Worm (Caenorhabditis elegans) whole organism, L4 larva: ENCODE measurements around the gene F08D12.3.

Experiments
- F37D6.2 ChIP-seq: sonication (generic microtip); optimal IDR thresholded peaks from 2 replicates; lab custom pipeline; 2016; ENCODE audit warnings: mild to moderate bottlenecking, missing genetic modification characterization, missing compliant biosample characterization
- F44E2.7 ChIP-seq: fragments of 200-800 bp; sonication (Bioruptor generic); IDR thresholded peaks from 2 replicates; pipeline ENCODE4 v2.1.2; 2022; ENCODE audit warnings: missing genetic modification characterization, missing compliant biosample characterization
- F49E8.2 ChIP-seq: sonication (generic microtip); optimal IDR thresholded peaks from 2 replicates; lab custom pipeline; 2016; ENCODE audit warnings: missing compliant biosample characterization, mild to moderate bottlenecking, missing genetic modification characterization, borderline replicate concordance
- R02D3.7 ChIP-seq: fragments of 150-350 bp; sonication (generic microtip); optimal IDR thresholded peaks from 3 replicates; lab custom pipeline; 2014; ENCODE audit warnings: missing biosample characterization, missing genetic modification characterization
- T20F7.1 ChIP-seq: fragments of 200-800 bp; sonication (Bioruptor generic); optimal IDR thresholded peaks from 2 replicates; lab custom pipeline; 2018; ENCODE audit warnings: mild to moderate bottlenecking, missing genetic modification characterization, missing compliant biosample characterization
- T26A8.4 ChIP-seq: fragments of 200-800 bp; sonication (Bioruptor generic); IDR thresholded peaks from 2 replicates; pipeline ENCODE4 v1.3.6; 2022; ENCODE audit warnings: missing genetic modification characterization, missing compliant biosample characterization
- ZK546.5 ChIP-seq, 2 experiments: sonication (generic microtip); optimal IDR thresholded peaks; 2 replicates each; lab custom pipeline; 2017; ENCODE audit warnings: missing biosample characterization in 2 of 2, missing genetic modification characterization in 2 of 2
- aly-2 ChIP-seq: sonication (generic microtip); optimal IDR thresholded peaks from 2 replicates; lab custom pipeline; 2018; ENCODE audit warnings: missing biosample characterization, missing genetic modification characterization
- ama-1 ChIP-seq: fragments of 150-350 bp; optimal IDR thresholded peaks from 2 replicates; lab custom pipeline; 2014; ENCODE audit warnings: inconsistent platforms, mixed read lengths
- arid-1 ChIP-seq: fragments of 200-800 bp; sonication (Bioruptor generic); conservative IDR thresholded peaks from 2 replicates; pipeline ENCODE4 v1.3.6; 2022; ENCODE audit warnings: missing genetic modification reagents, missing genetic modification characterization, missing compliant biosample characterization
- ceh-62 ChIP-seq: sonication (generic microtip); optimal IDR thresholded peaks from 2 replicates; lab custom pipeline; 2017; ENCODE audit warnings: missing biosample characterization, missing genetic modification characterization
- ces-1 ChIP-seq: fragments of 150-350 bp; sonication (generic microtip); optimal IDR thresholded peaks from 4 replicates; lab custom pipeline; 2014; ENCODE audit warnings: missing biosample characterization, missing genetic modification reagents, missing genetic modification characterization
- cey-2 ChIP-seq: sonication (generic microtip); optimal IDR thresholded peaks from 3 replicates; lab custom pipeline; 2017; ENCODE audit warnings: missing genetic modification characterization, mild to moderate bottlenecking, missing compliant biosample characterization, antibody characterized with exemption, borderline replicate concordance; ENCODE audit not compliant: insufficient read depth
- ctbp-1 ChIP-seq: fragments of 200-800 bp; sonication (Bioruptor generic); IDR thresholded peaks from 2 replicates; pipeline ENCODE4 v1.3.6; 2022; ENCODE audit warnings: missing genetic modification reagents, missing genetic modification characterization, missing compliant biosample characterization
- daf-8 ChIP-seq: fragments of 200-800 bp; sonication (Bioruptor generic); IDR thresholded peaks from 2 replicates; pipeline ENCODE4 v1.3.6; 2022; ENCODE audit warnings: missing genetic modification characterization, missing compliant biosample characterization
- dmd-6 ChIP-seq: fragments of 200-800 bp; sonication (Bioruptor generic); IDR thresholded peaks from 2 replicates; pipeline ENCODE4 v1.3.6; 2022; ENCODE audit warnings: missing genetic modification reagents, missing genetic modification characterization, missing compliant biosample characterization
- dmd-9 ChIP-seq: fragments of 200-800 bp; sonication (Bioruptor generic); IDR thresholded peaks from 2 replicates; pipeline ENCODE4 v1.3.6; 2022; ENCODE audit warnings: missing genetic modification reagents, missing genetic modification characterization, missing compliant biosample characterization
- duxl-1 ChIP-seq: sonication (generic microtip); optimal IDR thresholded peaks from 2 replicates; lab custom pipeline; 2016; ENCODE audit warnings: mild to moderate bottlenecking, missing genetic modification characterization, moderate library complexity, missing compliant biosample characterization; ENCODE audit not compliant: poor library complexity
- dve-1 ChIP-seq: sonication (generic microtip); optimal IDR thresholded peaks from 2 replicates; lab custom pipeline; 2017; ENCODE audit warnings: antibody characterized with exemption, mild to moderate bottlenecking, missing genetic modification characterization, missing compliant biosample characterization; ENCODE audit not compliant: insufficient read depth
- egl-43 ChIP-seq: fragments of 200-800 bp; sonication (Bioruptor generic); IDR thresholded peaks from 2 replicates; pipeline ENCODE4 v1.3.6; 2022; ENCODE audit warnings: missing genetic modification reagents, missing genetic modification characterization, missing compliant biosample characterization
- fkh-10 ChIP-seq: fragments of 150-350 bp; optimal IDR thresholded peaks from 2 replicates; lab custom pipeline; 2014; ENCODE audit warnings: missing biosample characterization, missing genetic modification reagents, missing genetic modification characterization
- fos-1 ChIP-seq: fragments of 150-350 bp; optimal IDR thresholded peaks from 2 replicates; lab custom pipeline; 2014; ENCODE audit warnings: missing biosample characterization, missing genetic modification characterization
- hif-1 ChIP-seq, 2 experiments: sonication (generic microtip); optimal IDR thresholded peaks; 2 replicates each; lab custom pipeline; 2016 to 2017; ENCODE audit warnings: missing compliant biosample characterization in 2 of 2, missing genetic modification characterization in 2 of 2, missing genetic modification reagents in 2 of 2, missing genotype in 2 of 2, mild to moderate bottlenecking in 1 of 2
- hlh-11 ChIP-seq: fragments of 200-800 bp; sonication (Bioruptor generic); optimal IDR thresholded peaks from 2 replicates; lab custom pipeline; 2018; ENCODE audit warnings: mild to moderate bottlenecking, missing genetic modification characterization, missing compliant biosample characterization
- hlh-30 ChIP-seq: sonication (generic microtip); optimal IDR thresholded peaks from 2 replicates; lab custom pipeline; 2017; ENCODE audit warnings: antibody characterized with exemption, mild to moderate bottlenecking, missing genetic modification characterization, missing compliant biosample characterization; ENCODE audit not compliant: insufficient read depth
- hmg-1.1 ChIP-seq: fragments of 200-800 bp; sonication (Bioruptor generic); IDR thresholded peaks from 2 replicates; pipeline ENCODE4 v1.3.6; 2022; ENCODE audit warnings: missing genetic modification reagents, missing genetic modification characterization, missing compliant biosample characterization
- lin-1 ChIP-seq: fragments of 200-800 bp; sonication (Bioruptor generic); IDR thresholded peaks from 2 replicates; pipeline ENCODE4 v1.3.6; 2022; ENCODE audit warnings: missing genetic modification reagents, missing genetic modification characterization, missing compliant biosample characterization
- lin-29 ChIP-seq: fragments of 200-800 bp; sonication (Bioruptor generic); IDR thresholded peaks from 2 replicates; pipeline ENCODE4 v1.3.6; 2022; ENCODE audit warnings: missing genetic modification reagents, missing genetic modification characterization, missing compliant biosample characterization
- lir-3 ChIP-seq: sonication (generic microtip); optimal IDR thresholded peaks from 2 replicates; lab custom pipeline; 2016; ENCODE audit warnings: mild to moderate bottlenecking, missing genetic modification characterization, missing compliant biosample characterization
- madf-5 ChIP-seq, 2 experiments: fragments of 200-800 bp; sonication (Bioruptor generic); IDR thresholded peaks; 2 replicates each; pipeline ENCODE4 v1.3.6; 2022; ENCODE audit warnings: missing compliant biosample characterization in 2 of 2, missing genetic modification characterization in 2 of 2
- mdl-1 ChIP-seq, 2 experiments: fragments of 150-350 bp in 1 of 2; sonication (generic microtip) in 1 of 2; optimal IDR thresholded peaks; 2 replicates each; lab custom pipeline; 2014 to 2017; ENCODE audit warnings: missing biosample characterization in 2 of 2, missing genetic modification characterization in 2 of 2
- mdt-29 ChIP-seq: fragments of 200-800 bp; sonication (Bioruptor generic); IDR thresholded peaks from 2 replicates; pipeline ENCODE4 v1.3.6; 2022; ENCODE audit warnings: missing genetic modification reagents, missing genetic modification characterization, missing compliant biosample characterization
- mep-1 ChIP-seq: fragments of 150-350 bp; sonication (generic microtip); optimal IDR thresholded peaks from 3 replicates; lab custom pipeline; 2014; ENCODE audit warnings: missing biosample characterization, missing genetic modification characterization
- nhr-102 ChIP-seq: sonication (generic microtip); optimal IDR thresholded peaks from 2 replicates; lab custom pipeline; 2016; ENCODE audit warnings: mild to moderate bottlenecking, missing genetic modification characterization, moderate library complexity, missing compliant biosample characterization
- nhr-41 ChIP-seq: fragments of 200-800 bp; sonication (Bioruptor generic); IDR thresholded peaks from 2 replicates; pipeline ENCODE4 v1.3.6; 2022; ENCODE audit warnings: missing genetic modification reagents, missing genetic modification characterization, missing compliant biosample characterization
- nhr-42 ChIP-seq: fragments of 200-800 bp; sonication (Bioruptor generic); IDR thresholded peaks from 2 replicates; pipeline ENCODE4 v1.3.6; 2022; ENCODE audit warnings: missing genetic modification characterization, missing compliant biosample characterization
- nhr-6 ChIP-seq: fragments of 150-350 bp; optimal IDR thresholded peaks from 2 replicates; lab custom pipeline; 2014; ENCODE audit warnings: missing biosample characterization, missing genetic modification characterization
- pqm-1 ChIP-seq: sonication (generic microtip); optimal IDR thresholded peaks from 2 replicates; lab custom pipeline; 2017; ENCODE audit warnings: missing biosample characterization, missing genetic modification characterization
- sdz-12 ChIP-seq: fragments of 200-800 bp; sonication (Bioruptor generic); optimal IDR thresholded peaks from 2 replicates; lab custom pipeline; 2018; ENCODE audit warnings: mild to moderate bottlenecking, missing genetic modification characterization, missing compliant biosample characterization
- snpc-1.2 ChIP-seq: fragments of 200-800 bp; sonication (Bioruptor generic); IDR thresholded peaks from 2 replicates; pipeline ENCODE4 v1.3.6; 2022; ENCODE audit warnings: missing genetic modification reagents, missing genetic modification characterization, missing compliant biosample characterization
- snpc-4 ChIP-seq: fragments of 150-350 bp; optimal IDR thresholded peaks from 2 replicates; lab custom pipeline; 2014; ENCODE audit warnings: missing biosample characterization, missing genetic modification characterization
- unc-130 ChIP-seq: sonication (generic microtip); optimal IDR thresholded peaks from 2 replicates; lab custom pipeline; 2016; ENCODE audit warnings: missing genetic modification reagents, missing genetic modification characterization, missing compliant biosample characterization
- unc-62 ChIP-seq, 3 experiments: fragments of 150-350 bp in 1 of 3; sonication (generic microtip); optimal IDR thresholded peaks in 2 of 3; peaks in 1 of 3; 1 replicate in 1 of 3; 2 replicates in 2 of 3; lab custom pipeline; 2014 to 2017; ENCODE audit warnings: missing biosample characterization in 3 of 3, missing genetic modification characterization in 3 of 3, missing genetic modification reagents in 3 of 3, missing genotype in 1 of 3
- zag-1 ChIP-seq: fragments of 150-350 bp; optimal IDR thresholded peaks from 2 replicates; lab custom pipeline; 2014; ENCODE audit warnings: missing biosample characterization, missing genetic modification characterization
- ztf-7 ChIP-seq: fragments of 150-350 bp; optimal IDR thresholded peaks from 2 replicates; lab custom pipeline; 2014; ENCODE audit warnings: missing biosample characterization, missing genetic modification characterization

Gene F08D12.3

ce11 chrII:2779253-2779652, at the start of gene F08D12.3:
TSS of gene F08D12.3 (plus strand) at chrII:2779553.
- TF ChIP-seq cey-2 (tag; lab: Kevin White, UChicago) (no peak), ctbp-1 (no peak), fos-1 (no peak), nhr-42 (GFP tag; lab: Robert Waterston, UW) (no peak), T26A8.4 (GFP tag; lab: Robert Waterston, UW) (no peak), ZK546.5 (tag; optimal IDR thresholded peaks at IDR 0.05; lab: Kevin White, UChicago) (no peak), aly-2 (no peak)

ce11 chrII:2730647-2731046, 48.7 kb upstream of the F08D12.3 start:
- TF ChIP-seq F44E2.7 (no peak), lir-3 (no peak), unc-62 (GFP tag; optimal IDR thresholded peaks at IDR 0.05 in 1 of 2; lab: Kevin White, UChicago) (peak in 1 of 2 experiments; percentile 56), unc-62 (tag; optimal IDR thresholded peaks at IDR 0.05; lab: Kevin White, UChicago) (no peak), fkh-10 (GFP tag; lab: Kevin White, UChicago) (peak; percentile 6), ces-1 (GFP tag; lab: Kevin White, UChicago) (peak; percentile 8)

ce11 chrII:2734266-2734665, 45.1 kb upstream of the F08D12.3 start:
- TF ChIP-seq nhr-102, result no peak
- no peak for TF ChIP-seq sdz-12
- TF ChIP-seq daf-8 (GFP tag; lab: Robert Waterston, UW), result no peak
- no peak for TF ChIP-seq mdt-29 (GFP tag; lab: Robert Waterston, UW)
- no peak for TF ChIP-seq fos-1
- TF ChIP-seq madf-5 (GFP tag; IDR thresholded peaks at IDR 0.05; lab: Robert Waterston, UW), result no peak
- TF ChIP-seq duxl-1 (tag; lab: Kevin White, UChicago), result no peak

- TF ChIP-seq dmd-9 (GFP tag; lab: Robert Waterston, UW), result 0 out of 2 replicates have a peak, but pooled peaks have one; percentile 44
- TF ChIP-seq egl-43 (GFP tag; lab: Robert Waterston, UW), result 0 out of 2 replicates have a peak, but pooled peaks have one; percentile 7
- TF ChIP-seq nhr-41 (GFP tag; lab: Robert Waterston, UW), result no peak
- no peak for TF ChIP-seq ceh-62 (tag; lab: Kevin White, UChicago)
- TF ChIP-seq nhr-6 (tag; lab: Kevin White, UChicago), result peak; percentile 26
- no peak for TF ChIP-seq snpc-4 (tag; lab: Kevin White, UChicago)
- TF ChIP-seq unc-130 (GFP tag; lab: Kevin White, UChicago), result no peak
- TF ChIP-seq ztf-7 (tag; lab: Kevin White, UChicago), result no peak
- peak; percentile 64 for TF ChIP-seq mep-1 (tag; lab: Kevin White, UChicago)
- no peak for TF ChIP-seq T26A8.4 (GFP tag; lab: Robert Waterston, UW)
- TF ChIP-seq cey-2 (tag; lab: Kevin White, UChicago), result no peak
- no peak for TF ChIP-seq madf-5 (GFP tag; IDR thresholded peaks at IDR 0.05; lab: Robert Waterston, UW)
- no peak for TF ChIP-seq fkh-10 (GFP tag; lab: Kevin White, UChicago)
- TF ChIP-seq R02D3.7 (tag; lab: Kevin White, UChicago), result no peak
- TF ChIP-seq F49E8.2 (tag; lab: Kevin White, UChicago), result no peak
- TF ChIP-seq hif-1 (tag; optimal IDR thresholded peaks at IDR 0.05; lab: Kevin White, UChicago), result no peak
- peak; percentile 72 for TF ChIP-seq hmg-1.1 (GFP tag; lab: Robert Waterston, UW)
- no peak for TF ChIP-seq lin-1 (GFP tag; lab: Robert Waterston, UW)
- 0 out of 2 replicates have a peak, but pooled peaks have one; percentile 8 for TF ChIP-seq dmd-6 (GFP tag; lab: Robert Waterston, UW)
- TF ChIP-seq hlh-11 (tag; lab: Kevin White, UChicago), result peak; percentile 21
- no peak for TF ChIP-seq pqm-1 (tag; lab: Kevin White, UChicago)
- TF ChIP-seq mdl-1 (tag; optimal IDR thresholded peaks at IDR 0.05; lab: Kevin White, UChicago), result peak; percentile 28 to 37
- TF ChIP-seq arid-1 (GFP tag; lab: Robert Waterston, UW), result no peak
- TF ChIP-seq dve-1 (tag; lab: Kevin White, UChicago), result no peak
- no peak for TF ChIP-seq zag-1 (tag; lab: Kevin White, UChicago)
- TF ChIP-seq ama-1 (lab: Kevin White, UChicago), result no peak
- TF ChIP-seq F37D6.2, result no peak
- TF ChIP-seq hlh-30, result peak; percentile 46
- no peak for TF ChIP-seq T20F7.1 (GFP tag; lab: Kevin White, UChicago)
- no peak for TF ChIP-seq lin-29 (GFP tag; lab: Robert Waterston, UW)
- peak; percentile 84 for TF ChIP-seq duxl-1 (tag; lab: Kevin White, UChicago)
- no peak for TF ChIP-seq snpc-1.2
These were observed 44.6 kb upstream of the F08D12.3 start for ce11 chrII:2734735-2735134.
